Worm (Caenorhabditis elegans): ENCODE measurements around the gene lin-26.

lin-26 gene

DNA sequence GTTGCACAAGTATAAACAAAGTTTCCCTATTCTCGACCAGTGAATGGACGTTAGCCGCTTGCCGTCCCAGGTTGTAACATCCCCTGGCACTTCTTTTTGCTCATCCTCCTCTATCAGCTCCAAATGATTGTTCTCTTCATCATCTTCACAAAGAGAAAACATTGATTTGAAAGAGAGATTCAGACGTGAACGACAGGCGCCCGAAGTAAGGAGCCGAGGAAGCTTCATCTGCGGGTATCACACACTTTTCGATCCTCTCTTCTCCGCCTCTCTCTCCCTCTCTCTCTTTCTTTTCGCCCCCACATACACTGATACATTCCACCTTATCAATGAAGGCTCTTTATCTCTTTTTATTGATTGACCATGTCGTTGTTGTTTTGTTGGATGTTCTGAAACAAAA lies 40.8 kb downstream of the lin-26 start:
- TF ChIP-seq flt-1 (GFP tag; IDR thresholded peaks at IDR 0.05) = no peak
- TF ChIP-seq ref-1 (GFP tag; conservative IDR thresholded peaks at IDR 0.05) = no peak
- no peak for TF ChIP-seq med-1 (GFP tag; optimal IDR thresholded peaks at IDR 0.05; ENCODE audit: insufficient read depth)
- no peak for TF ChIP-seq T22C8.4 (GFP tag; IDR thresholded peaks at IDR 0.05)
- no peak for TF ChIP-seq cog-1 (tag; optimal IDR thresholded peaks at IDR 0.05)
- no peak for TF ChIP-seq ztf-23 (GFP tag; IDR thresholded peaks at IDR 0.05)
- TF ChIP-seq klf-2 (GFP tag; conservative IDR thresholded peaks at IDR 0.05) = no peak
- TF ChIP-seq ztf-29 (GFP tag; IDR thresholded peaks at IDR 0.05) = no peak
- no peak for TF ChIP-seq tab-1 (GFP tag; IDR thresholded peaks at IDR 0.05)

DNA sequence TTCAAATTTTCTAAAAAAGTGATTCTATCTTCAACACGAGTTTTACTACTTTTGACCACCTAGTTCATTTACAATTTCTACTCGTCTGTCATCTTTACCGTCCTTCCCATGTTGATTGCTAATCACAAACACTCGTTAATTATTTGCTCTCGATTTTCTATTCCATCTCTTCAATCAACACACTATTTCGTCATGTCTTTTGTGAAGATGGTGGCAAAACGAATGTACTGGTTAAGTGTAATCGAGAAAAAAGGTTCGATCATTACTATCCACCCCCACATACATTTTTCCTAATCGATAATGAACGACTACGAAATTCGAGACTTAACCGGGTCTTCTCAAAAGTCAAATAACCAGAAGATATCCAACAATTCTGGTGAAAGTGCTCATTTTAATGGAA lies 42.6 kb downstream of the lin-26 start, which contains the start of gene cpna-2:
TSS of gene cpna-2 (plus strand) at position 301 of the 400 bp plus-strand sequence.
- TF ChIP-seq med-1 (GFP tag; optimal IDR thresholded peaks at IDR 0.05; ENCODE audit: insufficient read depth) = no peak
- no peak for TF ChIP-seq ref-1 (GFP tag; conservative IDR thresholded peaks at IDR 0.05)
- TF ChIP-seq klf-2 (GFP tag; conservative IDR thresholded peaks at IDR 0.05) = no peak
- TF ChIP-seq cog-1 (tag; optimal IDR thresholded peaks at IDR 0.05) = no peak
- TF ChIP-seq ztf-29 (GFP tag; IDR thresholded peaks at IDR 0.05) = no peak
- TF ChIP-seq tab-1 (GFP tag; IDR thresholded peaks at IDR 0.05) = no peak
- no peak for TF ChIP-seq T22C8.4 (GFP tag; IDR thresholded peaks at IDR 0.05)
- TF ChIP-seq flt-1 (GFP tag; IDR thresholded peaks at IDR 0.05) = no peak
- TF ChIP-seq ztf-23 (GFP tag; IDR thresholded peaks at IDR 0.05) = no peak

Data from whole organism, midembryonic.